Worm (Caenorhabditis elegans) whole organism, young adult: ENCODE measurements around the gene C40C9.4.
A peak's percentile ranks its signal among the peaks of the same experiment; 100 is the strongest.

Experiments
- B0019.2 ChIP-seq: fragments of 200-800 bp; sonication (Bioruptor generic); conservative IDR thresholded peaks from 2 replicates; pipeline ENCODE4 v1.3.6; 2022; ENCODE audit warnings: missing genetic modification reagents, missing genetic modification characterization, missing compliant biosample characterization
- C06A6.2 ChIP-seq: fragments of 200-800 bp; sonication (Bioruptor generic); conservative IDR thresholded peaks from 2 replicates; pipeline ENCODE4 v1.3.6; 2022; ENCODE audit warnings: missing genetic modification characterization, missing compliant biosample characterization
- F10E7.11 ChIP-seq: sonication (generic microtip); optimal IDR thresholded peaks from 2 replicates; lab custom pipeline; 2017; ENCODE audit warnings: mild to moderate bottlenecking, missing genetic modification characterization, moderate library complexity, missing compliant biosample characterization
- F49E8.2 ChIP-seq: sonication (generic microtip); optimal IDR thresholded peaks from 3 replicates; lab custom pipeline; 2017; ENCODE audit warnings: missing genetic modification characterization, mild to moderate bottlenecking, missing compliant biosample characterization, antibody characterized with exemption, moderate library complexity; ENCODE audit not compliant: insufficient read depth
- Y56A3A.18 ChIP-seq: fragments of 200-800 bp; sonication (Bioruptor generic); IDR thresholded peaks from 2 replicates; pipeline ENCODE4 v1.3.6; 2022; ENCODE audit warnings: missing genetic modification reagents, missing genetic modification characterization, missing compliant biosample characterization
- Y79H2A.3 ChIP-seq: fragments of 200-800 bp; sonication (Bioruptor generic); conservative IDR thresholded peaks from 2 replicates; pipeline ENCODE4 v1.3.6; 2022; ENCODE audit warnings: missing genetic modification reagents, missing genetic modification characterization, missing compliant biosample characterization
- attf-5 ChIP-seq: fragments of 200-800 bp; sonication (Bioruptor generic); optimal IDR thresholded peaks from 2 replicates; lab custom pipeline; 2018; ENCODE audit warnings: mild to moderate bottlenecking, missing genetic modification characterization, missing compliant biosample characterization
- attf-6 ChIP-seq: fragments of 200-800 bp; sonication (Bioruptor generic); IDR thresholded peaks from 2 replicates; pipeline ENCODE4 v1.3.6; 2022; ENCODE audit warnings: missing genetic modification reagents, missing genetic modification characterization, missing compliant biosample characterization
- ccch-3 ChIP-seq: fragments of 200-800 bp; sonication (Bioruptor generic); optimal IDR thresholded peaks from 2 replicates; lab custom pipeline; 2018; ENCODE audit warnings: mild to moderate bottlenecking, missing genetic modification characterization, missing compliant biosample characterization
- ceh-40 ChIP-seq: fragments of 200-800 bp; sonication (Bioruptor generic); IDR thresholded peaks from 2 replicates; pipeline ENCODE4 v1.3.6; 2022; ENCODE audit warnings: missing genetic modification characterization, missing compliant biosample characterization
- dox-1 ChIP-seq: fragments of 200-800 bp; sonication (Bioruptor generic); IDR thresholded peaks from 2 replicates; pipeline ENCODE4 v1.3.6; 2022; ENCODE audit warnings: missing genetic modification reagents, missing genetic modification characterization, missing compliant biosample characterization
- dpl-1 ChIP-seq: fragments of 150-350 bp; optimal IDR thresholded peaks from 2 replicates; lab custom pipeline; 2014; ENCODE audit warnings: missing biosample characterization, missing genetic modification reagents, missing genetic modification characterization
- egrh-3 ChIP-seq: fragments of 200-800 bp; sonication (Bioruptor generic); IDR thresholded peaks from 2 replicates; pipeline ENCODE4 v1.3.6; 2022; ENCODE audit warnings: missing genetic modification reagents, missing genetic modification characterization, missing compliant biosample characterization
- ekl-4 ChIP-seq: fragments of 200-800 bp; sonication (Bioruptor generic); IDR thresholded peaks from 2 replicates; pipeline ENCODE4 v1.3.6; 2022; ENCODE audit warnings: missing genetic modification reagents, missing genetic modification characterization, missing compliant biosample characterization
- fkh-3 ChIP-seq: sonication (generic microtip); optimal IDR thresholded peaks from 2 replicates; lab custom pipeline; 2016; ENCODE audit warnings: mild to moderate bottlenecking, missing genetic modification characterization, missing compliant biosample characterization
- him-1 ChIP-seq: sonication (generic microtip); optimal IDR thresholded peaks from 2 replicates; lab custom pipeline; 2016; ENCODE audit warnings: missing genotype, missing genetic modification reagents, missing genetic modification characterization, missing compliant biosample characterization
- hsf-1 ChIP-seq: fragments of 200-800 bp; sonication (Bioruptor generic); IDR thresholded peaks from 2 replicates; pipeline ENCODE4 v1.3.6; 2022; ENCODE audit warnings: missing genetic modification reagents, missing genetic modification characterization, missing compliant biosample characterization
- let-526 ChIP-seq: fragments of 200-800 bp; sonication (Bioruptor generic); IDR thresholded peaks from 2 replicates; pipeline ENCODE4 v1.3.6; 2022; ENCODE audit warnings: missing genetic modification reagents, missing genetic modification characterization, missing compliant biosample characterization
- let-607 ChIP-seq, 2 experiments: fragments of 200-800 bp in 1 of 2; sonication (Bioruptor generic) in 1 of 2; sonication (generic microtip) in 1 of 2; optimal IDR thresholded peaks; 2 replicates each; lab custom pipeline; 2016 to 2018; ENCODE audit warnings: mild to moderate bottlenecking in 2 of 2, missing compliant biosample characterization in 2 of 2, missing genetic modification characterization in 2 of 2, moderate library complexity in 2 of 2, missing genotype in 1 of 2
- lin-26 ChIP-seq: fragments of 200-800 bp; sonication (Bioruptor generic); IDR thresholded peaks from 2 replicates; pipeline ENCODE4 v1.3.6; 2022; ENCODE audit warnings: missing genetic modification reagents, missing genetic modification characterization, missing compliant biosample characterization
- lin-54 ChIP-seq: fragments of 200-800 bp; sonication (Bioruptor generic); optimal IDR thresholded peaks from 2 replicates; lab custom pipeline; 2018; ENCODE audit warnings: mild to moderate bottlenecking, missing genetic modification characterization, missing compliant biosample characterization
- lir-1 ChIP-seq: fragments of 200-800 bp; sonication (Bioruptor generic); conservative IDR thresholded peaks from 2 replicates; pipeline ENCODE4 v1.3.6; 2022; ENCODE audit warnings: missing genetic modification reagents, missing genetic modification characterization, missing compliant biosample characterization
- madf-10 ChIP-seq: sonication (generic microtip); optimal IDR thresholded peaks from 2 replicates; lab custom pipeline; 2016; ENCODE audit warnings: mild to moderate bottlenecking, missing genetic modification characterization, missing compliant biosample characterization
- mel-28 ChIP-seq: sonication (generic microtip); optimal IDR thresholded peaks from 2 replicates; lab custom pipeline; 2016; ENCODE audit warnings: borderline replicate concordance, mild to moderate bottlenecking, missing genetic modification characterization, missing compliant biosample characterization
- mxl-1 ChIP-seq: sonication (generic microtip); optimal IDR thresholded peaks from 2 replicates; lab custom pipeline; 2016; ENCODE audit warnings: missing genetic modification characterization, missing compliant biosample characterization
- nhr-120 ChIP-seq: fragments of 200-800 bp; sonication (Bioruptor generic); IDR thresholded peaks from 2 replicates; pipeline ENCODE4 v1.3.6; 2022; ENCODE audit warnings: missing genetic modification characterization, missing compliant biosample characterization
- rcor-1 ChIP-seq: fragments of 200-800 bp; sonication (Bioruptor generic); IDR thresholded peaks from 2 replicates; pipeline ENCODE4 v1.3.6; 2022; ENCODE audit warnings: missing genetic modification reagents, missing genetic modification characterization, missing compliant biosample characterization
- rec-8 ChIP-seq, 2 experiments: sonication (generic microtip); optimal IDR thresholded peaks; 2 replicates each; lab custom pipeline; 2016; ENCODE audit warnings: mild to moderate bottlenecking in 2 of 2, missing genetic modification characterization in 2 of 2, missing genetic modification reagents in 2 of 2, missing genotype in 2 of 2, missing biosample characterization in 1 of 2, missing compliant biosample characterization in 1 of 2, moderate library complexity in 1 of 2
- repo-1 ChIP-seq: sonication (generic microtip); optimal IDR thresholded peaks from 2 replicates; lab custom pipeline; 2017; ENCODE audit warnings: mild to moderate bottlenecking, missing genetic modification characterization, missing compliant biosample characterization
- sdz-38 ChIP-seq: sonication (generic microtip); optimal IDR thresholded peaks from 2 replicates; lab custom pipeline; 2016; ENCODE audit warnings: missing genotype, missing genetic modification characterization, missing compliant biosample characterization
- sea-2 ChIP-seq: fragments of 200-800 bp; sonication (Bioruptor generic); IDR thresholded peaks from 2 replicates; pipeline ENCODE4 v1.3.6; 2022; ENCODE audit warnings: missing genetic modification characterization, missing compliant biosample characterization
- snpc-1.1 ChIP-seq: sonication (generic microtip); optimal IDR thresholded peaks from 2 replicates; lab custom pipeline; 2017; ENCODE audit warnings: missing genetic modification characterization, mild to moderate bottlenecking, missing compliant biosample characterization, antibody characterized with exemption, moderate library complexity, missing genotype, missing genetic modification reagents; ENCODE audit not compliant: insufficient read depth
- snpc-4 ChIP-seq, 5 experiments: fragments of 150-350 bp in 1 of 5; sonication (generic microtip) in 4 of 5; optimal IDR thresholded peaks; 2 replicates each; lab custom pipeline; 2014 to 2018; ENCODE audit warnings: missing genetic modification characterization in 5 of 5, missing biosample characterization in 3 of 5, antibody characterized with exemption in 2 of 5, mild to moderate bottlenecking in 2 of 5, missing compliant biosample characterization in 2 of 5, missing genotype in 2 of 5, moderate library complexity in 2 of 5, missing genetic modification reagents in 1 of 5
- sptf-2 ChIP-seq: fragments of 200-800 bp; sonication (Bioruptor generic); optimal IDR thresholded peaks from 2 replicates; lab custom pipeline; 2018; ENCODE audit warnings: mild to moderate bottlenecking, missing genetic modification characterization, missing compliant biosample characterization
- tbp1 ChIP-seq: fragments of 200-800 bp; sonication (Bioruptor generic); optimal IDR thresholded peaks from 2 replicates; lab custom pipeline; 2018; ENCODE audit warnings: mild to moderate bottlenecking, missing genetic modification characterization, missing compliant biosample characterization
- tlf-1 ChIP-seq: fragments of 200-800 bp; sonication (Bioruptor generic); optimal IDR thresholded peaks from 2 replicates; lab custom pipeline; 2018; ENCODE audit warnings: mild to moderate bottlenecking, missing genetic modification characterization, missing compliant biosample characterization
- unc-130 ChIP-seq: sonication (generic microtip); optimal IDR thresholded peaks from 2 replicates; lab custom pipeline; 2016; ENCODE audit warnings: missing genetic modification reagents, missing genetic modification characterization, missing compliant biosample characterization
- zim-3 ChIP-seq: sonication (generic microtip); optimal IDR thresholded peaks from 2 replicates; lab custom pipeline; 2017; ENCODE audit warnings: mild to moderate bottlenecking, missing genetic modification characterization, moderate library complexity, missing compliant biosample characterization
- ztf-26 ChIP-seq: sonication (generic microtip); optimal IDR thresholded peaks from 2 replicates; lab custom pipeline; 2017; ENCODE audit warnings: missing genetic modification characterization, missing compliant biosample characterization
- ztf-3 ChIP-seq: fragments of 200-800 bp; sonication (Bioruptor generic); optimal IDR thresholded peaks from 2 replicates; lab custom pipeline; 2018; ENCODE audit warnings: mild to moderate bottlenecking, missing genetic modification characterization, missing compliant biosample characterization

C40C9.4 gene

ce11 chrX:13650799-13651198 is at the start of gene C40C9.4:
C40C9.4 (plus strand) TSS chrX:13651099.
- TF ChIP-seq B0019.2 (GFP tag; lab: Robert Waterston, UW): no peak
- no peak for TF ChIP-seq F49E8.2 (tag; lab: Kevin White, UChicago)
- TF ChIP-seq Y56A3A.18 (GFP tag; lab: Robert Waterston, UW): no peak
- TF ChIP-seq madf-10 (tag; lab: Kevin White, UChicago): no peak
- no peak for TF ChIP-seq snpc-1.1 (tag; lab: Kevin White, UChicago)
- no peak for TF ChIP-seq rec-8 (tag; optimal IDR thresholded peaks at IDR 0.05; lab: Kevin White, UChicago)
- no peak for TF ChIP-seq sptf-2 (GFP tag; lab: Kevin White, UChicago)
- no peak for TF ChIP-seq mel-28 (tag; lab: Kevin White, UChicago)
- no peak for TF ChIP-seq unc-130
- TF ChIP-seq F10E7.11 (tag; lab: Kevin White, UChicago): no peak
- no peak for TF ChIP-seq ztf-3 (GFP tag; lab: Kevin White, UChicago)
- no peak for TF ChIP-seq rcor-1 (GFP tag; lab: Robert Waterston, UW)
- TF ChIP-seq zim-3: no peak
- no peak for TF ChIP-seq mxl-1
- no peak for TF ChIP-seq attf-6 (GFP tag; lab: Robert Waterston, UW)
- TF ChIP-seq attf-5 (GFP tag; lab: Kevin White, UChicago): no peak
- no peak for TF ChIP-seq tlf-1 (GFP tag; lab: Kevin White, UChicago)
- TF ChIP-seq egrh-3 (GFP tag; lab: Robert Waterston, UW): no peak

ce11 chrX:13603826-13604225 is 47.1 kb upstream of the C40C9.4 start, which contains the start of gene F54B11.8:
F54B11.8 (minus strand) TSS chrX:13603926.
- TF ChIP-seq let-526 (GFP tag; lab: Robert Waterston, UW): no peak
- no peak for TF ChIP-seq sea-2 (GFP tag; lab: Robert Waterston, UW)
- peak; percentile 14; the same call in 1 of the 2 replicates for TF ChIP-seq ekl-4 (GFP tag; lab: Robert Waterston, UW)
- no peak for TF ChIP-seq dox-1 (GFP tag; lab: Robert Waterston, UW)
- TF ChIP-seq sptf-2 (GFP tag; lab: Kevin White, UChicago): no peak

ce11 chrX:13604946-13605617 is 45.8 kb upstream of the C40C9.4 start, which contains the start of gene F54B11.9:
F54B11.9 (plus strand) TSS chrX:13605567.
- TF ChIP-seq ztf-26 (tag; lab: Kevin White, UChicago): no peak
- no peak for TF ChIP-seq lin-54 (GFP tag; lab: Kevin White, UChicago)
- TF ChIP-seq him-1 (tag; lab: Kevin White, UChicago): no peak
- TF ChIP-seq repo-1: no peak

- TF ChIP-seq snpc-4 (GFP tag; optimal IDR thresholded peaks at IDR 0.05; lab: Kevin White, UChicago): no peak
- peak in 2 of 4 experiments; percentile 75 to 84 for TF ChIP-seq snpc-4 (tag; optimal IDR thresholded peaks at IDR 0.05; lab: Kevin White, UChicago)
- TF ChIP-seq hsf-1 (GFP tag; lab: Robert Waterston, UW): no peak
- no peak for TF ChIP-seq Y79H2A.3 (GFP tag; lab: Robert Waterston, UW)
- no peak for TF ChIP-seq dpl-1 (GFP tag; lab: Kevin White, UChicago)
- TF ChIP-seq, all 124 proteins: peak for 1
These were observed 45.0 kb upstream of the C40C9.4 start for ce11 chrX:13605854-13606253.

ce11 chrX:13610040-13610439 is 40.9 kb upstream of the C40C9.4 start:
- no peak for TF ChIP-seq B0019.2 (GFP tag; lab: Robert Waterston, UW)
- TF ChIP-seq ceh-40: no peak
- TF ChIP-seq let-607 (tag; optimal IDR thresholded peaks at IDR 0.05; lab: Kevin White, UChicago): no peak
- TF ChIP-seq tbp1 (GFP tag; lab: Kevin White, UChicago): no peak
- no peak for TF ChIP-seq fkh-3 (tag; lab: Kevin White, UChicago)
- no peak for TF ChIP-seq lin-26 (GFP tag; lab: Robert Waterston, UW)
- no peak for TF ChIP-seq ccch-3 (GFP tag; lab: Kevin White, UChicago)
- TF ChIP-seq rec-8 (tag; optimal IDR thresholded peaks at IDR 0.05; lab: Kevin White, UChicago): no peak
- no peak for TF ChIP-seq nhr-120 (GFP tag; lab: Robert Waterston, UW)
- no peak for TF ChIP-seq lir-1 (GFP tag; lab: Robert Waterston, UW)
- TF ChIP-seq sdz-38 (tag; lab: Kevin White, UChicago): no peak
- TF ChIP-seq egrh-3 (GFP tag; lab: Robert Waterston, UW): no peak
- no peak for TF ChIP-seq ekl-4 (GFP tag; lab: Robert Waterston, UW)
- no peak for TF ChIP-seq C06A6.2 (GFP tag; lab: Robert Waterston, UW)
